Fruit fly (Drosophila melanogaster): ENCODE data around the gene Arp3.

The Arp3 gene

dm6 chr3L:8115864-8116528 lies at the start of gene Arp3, which contains the start of gene msk:
TSS of gene Arp3 (minus strand) at chr3L:8115902.
TSS of gene msk (plus strand) at chr3L:8116179.
- TF ChIP-seq achi (GFP tag; optimal IDR thresholded peaks at IDR 0.05) (peak; percentile 80), CG8319 (GFP tag; optimal IDR thresholded peaks at IDR 0.05) (peak; percentile 45), Sox102F (GFP tag; optimal IDR thresholded peaks at IDR 0.05) (no peak), Lpt (GFP tag; optimal IDR thresholded peaks at IDR 0.05) (peak; percentile 70), CG15336 (GFP tag; IDR thresholded peaks at IDR 0.05) (no peak), eg (GFP tag; IDR thresholded peaks at IDR 0.05) (0 out of 3 replicates have a peak, but pooled peaks have one; percentile 41), spab (GFP tag; optimal IDR thresholded peaks at IDR 0.05) (no peak), svp (GFP tag) (no peak), Hr4 (GFP tag; optimal IDR thresholded peaks at IDR 0.05) (no peak), CG34406 (GFP tag; optimal IDR thresholded peaks at IDR 0.05) (peak; percentile 61), CG6808 (GFP tag; optimal IDR thresholded peaks at IDR 0.05) (no peak), CG10631 (GFP tag; optimal IDR thresholded peaks at IDR 0.05) (no peak), pdm3 (GFP tag; optimal IDR thresholded peaks at IDR 0.05) (no peak), CG6163 (GFP tag; IDR thresholded peaks at IDR 0.05) (peak; percentile 56; the same call in 2 of the 3 replicates), OdsH (GFP tag; optimal IDR thresholded peaks at IDR 0.05) (no peak), cyc (GFP tag; optimal IDR thresholded peaks at IDR 0.05) (peak; percentile 85), Ets21C (GFP tag; optimal IDR thresholded peaks at IDR 0.05) (no peak), Gug (GFP tag; IDR thresholded peaks at IDR 0.05) (0 out of 2 replicates have a peak, but pooled peaks have one; percentile 19), CG3919 (GFP tag; optimal IDR thresholded peaks at IDR 0.05) (peak; percentile 83), CG7368 (GFP tag; optimal IDR thresholded peaks at IDR 0.05) (peak; percentile 67), CG9139 (GFP tag; optimal IDR thresholded peaks at IDR 0.05) (no peak), CG8119 (GFP tag; IDR thresholded peaks at IDR 0.05) (peak; percentile 26; the same call in 1 of the 3 replicates), CG11902 (GFP tag; optimal IDR thresholded peaks at IDR 0.05) (peak; percentile 66), fd59A (GFP tag; optimal IDR thresholded peaks at IDR 0.05) (no peak), Sox15 (GFP tag; optimal IDR thresholded peaks at IDR 0.05) (peak; percentile 64), Eip75B (GFP tag; optimal IDR thresholded peaks at IDR 0.05) (no peak), vri (GFP tag; optimal IDR thresholded peaks at IDR 0.05) (no peak), fkh (GFP tag; optimal IDR thresholded peaks at IDR 0.05) (no peak), Met (GFP tag; optimal IDR thresholded peaks at IDR 0.05) (no peak), net (GFP tag; optimal IDR thresholded peaks at IDR 0.05) (no peak), CG10669 (GFP tag; optimal IDR thresholded peaks at IDR 0.05) (no peak), CG3032 (tag; optimal IDR thresholded peaks at IDR 0.05) (peak; percentile 67), esn (GFP tag; optimal IDR thresholded peaks at IDR 0.05) (peak; percentile 78), CG32006 (GFP tag; optimal IDR thresholded peaks at IDR 0.05) (no peak), CG31627 (GFP tag; optimal IDR thresholded peaks at IDR 0.05) (peak; percentile 86), CG11294 (GFP tag; IDR thresholded peaks at IDR 0.05) (peak; percentile 43; the same call in 1 of the 2 replicates), Eip78C (GFP tag) (no peak), acj6 (GFP tag; optimal IDR thresholded peaks at IDR 0.05) (no peak), CG1621 (tag; optimal IDR thresholded peaks at IDR 0.05) (peak; percentile 46), CG6276 (GFP tag; optimal IDR thresholded peaks at IDR 0.05) (no peak), CG6854 (GFP tag; optimal IDR thresholded peaks at IDR 0.05) (no peak), Blimp-1 (GFP tag; optimal IDR thresholded peaks at IDR 0.05) (no peak), Sox14 (GFP tag; optimal IDR thresholded peaks at IDR 0.05) (peak; percentile 82), CG16779 (tag; optimal IDR thresholded peaks at IDR 0.05) (no peak), Hr38 (GFP tag; optimal IDR thresholded peaks at IDR 0.05) (peak; percentile 27), CG6792 (GFP tag; optimal IDR thresholded peaks at IDR 0.05) (peak; percentile 67), CG4318 (GFP tag; optimal IDR thresholded peaks at IDR 0.05) (no peak), topi (GFP tag; optimal IDR thresholded peaks at IDR 0.05) (peak; percentile 78), lz (GFP tag; optimal IDR thresholded peaks at IDR 0.05) (peak; percentile 80), Eip93F (GFP tag; optimal IDR thresholded peaks at IDR 0.05) (no peak), salr (GFP tag; optimal IDR thresholded peaks at IDR 0.05) (peak in 1 of 2 experiments; percentile 39)

Data from whole organism, prepupa.